Fruit fly (Drosophila melanogaster): ENCODE data around the gene tld.

tld gene

dm6 chr3R:24787042-24787565, 37.6 kb downstream of the tld start, which contains the start of gene CG5805 (continued):
- peak; percentile 58 for TF ChIP-seq CG13894 (tag; optimal IDR thresholded peaks at IDR 0.05)
- no peak for TF ChIP-seq Sox100B (GFP tag; optimal IDR thresholded peaks at IDR 0.05)
- TF ChIP-seq CG14667 (GFP tag; IDR thresholded peaks at IDR 0.05): peak; percentile 40; the same call in 1 of the 2 replicates
- peak; percentile 78; the same call in 2 of the 3 replicates for TF ChIP-seq CG34422 (GFP tag; IDR thresholded peaks at IDR 0.05)
- TF ChIP-seq CG16813 (GFP tag; IDR thresholded peaks at IDR 0.05; ENCODE audit: partially characterized antibody): no peak
- peak; percentile 62 for TF ChIP-seq Hey (tag; optimal IDR thresholded peaks at IDR 0.05)
- TF ChIP-seq YL-1 (GFP tag; optimal IDR thresholded peaks at IDR 0.05): peak; percentile 88
- TF ChIP-seq CG7745 (tag; optimal IDR thresholded peaks at IDR 0.05): no peak
- peak; percentile 23 for TF ChIP-seq CG10462 (GFP tag; optimal IDR thresholded peaks at IDR 0.05)
- peak; percentile 86 for TF ChIP-seq nmo (GFP tag; optimal IDR thresholded peaks at IDR 0.05)
- peak; percentile 62; the same call in 1 of the 2 replicates for TF ChIP-seq toy (GFP tag; IDR thresholded peaks at IDR 0.05)
- no peak for TF ChIP-seq pnt (GFP tag; optimal IDR thresholded peaks at IDR 0.05)
- TF ChIP-seq cato (GFP tag; optimal IDR thresholded peaks at IDR 0.05; ENCODE audit: borderline replicate concordance): peak; percentile 68
- peak; percentile 94 for TF ChIP-seq Hmr (GFP tag; optimal IDR thresholded peaks at IDR 0.05)
- TF ChIP-seq Atf6 (GFP tag; IDR thresholded peaks at IDR 0.05): peak; percentile 80
- TF ChIP-seq dm (GFP tag; optimal IDR thresholded peaks at IDR 0.05): peak; percentile 86
- peak; percentile 77 for TF ChIP-seq Camta (GFP tag; optimal IDR thresholded peaks at IDR 0.05)
- peak; percentile 65 for TF ChIP-seq maf-S (GFP tag; optimal IDR thresholded peaks at IDR 0.05)
- peak; percentile 56; the same call in 1 of the 2 replicates for TF ChIP-seq Adf1 (GFP tag; IDR thresholded peaks at IDR 0.05)
- TF ChIP-seq Abd-B (GFP tag; optimal IDR thresholded peaks at IDR 0.05): peak; percentile 57
- TF ChIP-seq sr (GFP tag; IDR thresholded peaks at IDR 0.05): peak; percentile 81
- peak; percentile 74 for TF ChIP-seq Jarid2 (GFP tag; optimal IDR thresholded peaks at IDR 0.05)
- no peak for TF ChIP-seq CG14860 (GFP tag; IDR thresholded peaks at IDR 0.05; ENCODE audit: partially characterized antibody)
- TF ChIP-seq Sin3A (optimal IDR thresholded peaks at IDR 0.05): no peak
- peak; percentile 87 for TF ChIP-seq vvl (GFP tag; IDR thresholded peaks at IDR 0.05)
- TF ChIP-seq CG2889 (GFP tag; IDR thresholded peaks at IDR 0.05): peak; percentile 67
- TF ChIP-seq Hmx (GFP tag; optimal IDR thresholded peaks at IDR 0.05): no peak
- peak; percentile 21 for TF ChIP-seq Antp (GFP tag; optimal IDR thresholded peaks at IDR 0.05)
- peak; percentile 52; the same call in 1 of the 3 replicates for TF ChIP-seq CG3726 (GFP tag; IDR thresholded peaks at IDR 0.05)
- TF ChIP-seq CG17829 (tag; optimal IDR thresholded peaks at IDR 0.05): peak; percentile 65
- peak; percentile 50; the same call in 1 of the 2 replicates for TF ChIP-seq CG4730 (GFP tag; IDR thresholded peaks at IDR 0.05)
- TF ChIP-seq D (optimal IDR thresholded peaks at IDR 0.05): no peak
- peak; percentile 79 for TF ChIP-seq D (GFP tag; optimal IDR thresholded peaks at IDR 0.05)
- TF ChIP-seq CG10431 (GFP tag; optimal IDR thresholded peaks at IDR 0.05): peak; percentile 56
- no peak for TF ChIP-seq h (optimal IDR thresholded peaks at IDR 0.05)
- TF ChIP-seq dan (GFP tag; IDR thresholded peaks at IDR 0.05): no peak
- peak; percentile 53 for TF ChIP-seq CG12236 (GFP tag; optimal IDR thresholded peaks at IDR 0.05)
- TF ChIP-seq Awh (GFP tag; IDR thresholded peaks at IDR 0.05): peak; percentile 79
- peak; percentile 76 for TF ChIP-seq CG6683 (GFP tag; optimal IDR thresholded peaks at IDR 0.05)
- TF ChIP-seq sna (GFP tag; IDR thresholded peaks at IDR 0.05; ENCODE audit: partially characterized antibody): 0 out of 2 replicates have a peak, but pooled peaks have one; percentile 22
- TF ChIP-seq CG6854 (GFP tag; optimal IDR thresholded peaks at IDR 0.05): peak; percentile 75
- peak; percentile 50 for TF ChIP-seq peb (GFP tag; IDR thresholded peaks at IDR 0.05)
- no peak for TF ChIP-seq hb (GFP tag; IDR thresholded peaks at IDR 0.05; ENCODE audit: partially characterized antibody)
- TF ChIP-seq Atf-2 (GFP tag; optimal IDR thresholded peaks at IDR 0.05): peak; percentile 56
- peak; percentile 38 for TF ChIP-seq BEAF-32 (GFP tag; optimal IDR thresholded peaks at IDR 0.05)
- TF ChIP-seq MTF-1 (GFP tag; optimal IDR thresholded peaks at IDR 0.05; ENCODE audit: borderline replicate concordance): peak; percentile 90
- TF ChIP-seq sc (optimal IDR thresholded peaks at IDR 0.05): no peak
- TF ChIP-seq sc (GFP tag; optimal IDR thresholded peaks at IDR 0.05): peak; percentile 75
- TF ChIP-seq CG7963 (GFP tag; IDR thresholded peaks at IDR 0.05; ENCODE audit: partially characterized antibody): no peak
- peak; percentile 87 for TF ChIP-seq gfzf (GFP tag; optimal IDR thresholded peaks at IDR 0.05)
- peak; percentile 80 for TF ChIP-seq fd3F (GFP tag; optimal IDR thresholded peaks at IDR 0.05)

Measured in whole organism, embryonic.